Fruit fly (Drosophila melanogaster): ENCODE data around the gene CG12099.

The CG12099 gene

DNA sequence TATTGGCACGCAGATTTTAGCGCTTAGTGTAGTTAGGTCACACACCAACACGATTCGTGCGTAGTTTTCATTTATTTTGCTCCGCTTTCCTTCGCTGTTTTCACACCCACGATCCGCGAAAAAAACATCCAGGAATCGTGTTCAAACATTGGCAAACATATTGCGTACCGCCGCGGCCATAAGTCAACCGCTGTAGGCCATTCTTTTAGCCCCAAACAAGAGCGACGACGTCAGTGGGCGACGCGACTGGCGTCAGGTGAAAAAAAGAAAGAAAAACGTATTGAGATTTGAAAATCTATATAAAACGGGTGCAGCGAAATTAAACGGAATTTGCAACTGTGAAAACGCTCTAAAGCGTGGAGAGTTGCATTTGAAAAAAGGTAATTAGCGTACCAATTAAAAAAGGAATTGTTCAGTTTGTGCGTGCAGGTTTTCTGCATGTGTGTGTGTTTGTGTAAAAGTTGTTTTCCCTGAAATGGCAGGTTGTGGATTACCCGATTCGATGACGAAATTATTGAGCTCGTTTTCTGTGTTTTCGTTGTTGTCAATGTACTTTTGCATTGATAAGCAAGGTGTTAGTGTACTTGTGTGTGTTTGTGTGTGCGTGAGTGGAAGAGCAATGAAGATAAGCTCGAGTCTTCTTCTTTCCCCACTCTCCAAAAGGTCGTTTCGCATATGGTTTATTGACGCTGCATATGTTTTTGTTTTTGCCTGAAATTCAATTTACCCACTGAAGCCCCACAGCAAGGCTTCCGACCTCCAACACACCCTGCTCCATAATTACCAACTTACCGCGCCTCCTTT lies 11.1 kb upstream of the CG12099 start, which contains the start of gene Tmep (continued):
- TF ChIP-seq wek (GFP tag; optimal IDR thresholded peaks at IDR 0.05), result no peak
- no peak for TF ChIP-seq CG4282 (GFP tag; optimal IDR thresholded peaks at IDR 0.05)
- no peak for TF ChIP-seq dati (GFP tag; IDR thresholded peaks at IDR 0.05)
- no peak for TF ChIP-seq twi (tag; optimal IDR thresholded peaks at IDR 0.05)
- TF ChIP-seq cg (GFP tag; optimal IDR thresholded peaks at IDR 0.05), result peak; percentile 76
- TF ChIP-seq D19A (tag; optimal IDR thresholded peaks at IDR 0.05), result no peak
- no peak for TF ChIP-seq grau (tag; optimal IDR thresholded peaks at IDR 0.05)
- peak in 1 of 2 experiments; percentile 3 for TF ChIP-seq Trl (optimal IDR thresholded peaks at IDR 0.05)
- no peak for TF ChIP-seq Trl (GFP tag; optimal IDR thresholded peaks at IDR 0.05)
- peak; percentile 72; the same call in 2 of the 4 replicates for TF ChIP-seq chinmo (GFP tag; IDR thresholded peaks at IDR 0.05; ENCODE audit: partially characterized antibody)
- TF ChIP-seq Opbp (GFP tag; IDR thresholded peaks at IDR 0.05; ENCODE audit: partially characterized antibody), result no peak
- peak; percentile 76 for TF ChIP-seq CG4617 (GFP tag; optimal IDR thresholded peaks at IDR 0.05; ENCODE audit: borderline replicate concordance)
- no peak for TF ChIP-seq CG30431 (GFP tag; optimal IDR thresholded peaks at IDR 0.05)
- TF ChIP-seq CG10321 (GFP tag; IDR thresholded peaks at IDR 0.05), result no peak
- no peak for TF ChIP-seq Antp (GFP tag; optimal IDR thresholded peaks at IDR 0.05)
- no peak for TF ChIP-seq Dll (GFP tag; IDR thresholded peaks at IDR 0.05; ENCODE audit: partially characterized antibody)
- no peak for TF ChIP-seq Dad (GFP tag; optimal IDR thresholded peaks at IDR 0.05)
- no peak for TF ChIP-seq corto (GFP tag; optimal IDR thresholded peaks at IDR 0.05)
- no peak for TF ChIP-seq Bteb2 (GFP tag; optimal IDR thresholded peaks at IDR 0.05)
- TF ChIP-seq Asciz (GFP tag; optimal IDR thresholded peaks at IDR 0.05), result no peak
- TF ChIP-seq CG12659 (GFP tag; optimal IDR thresholded peaks at IDR 0.05), result peak; percentile 4
- TF ChIP-seq CG17912 (GFP tag; optimal IDR thresholded peaks at IDR 0.05), result no peak
- TF ChIP-seq CG11504 (tag; optimal IDR thresholded peaks at IDR 0.05), result no peak
- TF ChIP-seq fd3F (GFP tag; optimal IDR thresholded peaks at IDR 0.05), result no peak
- TF ChIP-seq Dfd (GFP tag; optimal IDR thresholded peaks at IDR 0.05), result no peak
- TF ChIP-seq stc (GFP tag; IDR thresholded peaks at IDR 0.05), result no peak
- TF ChIP-seq Hey (tag; optimal IDR thresholded peaks at IDR 0.05), result no peak
- TF ChIP-seq amos (GFP tag; IDR thresholded peaks at IDR 0.05; ENCODE audit: partially characterized antibody), result peak; percentile 33; the same call in 1 of the 2 replicates
- peak; percentile 14 for TF ChIP-seq BtbVII (GFP tag; optimal IDR thresholded peaks at IDR 0.05)
- TF ChIP-seq toy (GFP tag; IDR thresholded peaks at IDR 0.05), result no peak
- no peak for TF ChIP-seq ro (GFP tag; IDR thresholded peaks at IDR 0.05)
- no peak for TF ChIP-seq sisA (GFP tag; IDR thresholded peaks at IDR 0.05)
- TF ChIP-seq CG17385 (GFP tag; optimal IDR thresholded peaks at IDR 0.05), result peak; percentile 89
- TF ChIP-seq mirr (GFP tag; optimal IDR thresholded peaks at IDR 0.05), result peak; percentile 28
- TF ChIP-seq CG16813 (GFP tag; IDR thresholded peaks at IDR 0.05; ENCODE audit: partially characterized antibody), result 0 out of 3 replicates have a peak, but pooled peaks have one; percentile 15
- TF ChIP-seq CG17829 (tag; optimal IDR thresholded peaks at IDR 0.05), result no peak
- TF ChIP-seq danr (GFP tag; IDR thresholded peaks at IDR 0.05), result no peak
- no peak for TF ChIP-seq luna (GFP tag; optimal IDR thresholded peaks at IDR 0.05)
- TF ChIP-seq H2.0 (GFP tag; IDR thresholded peaks at IDR 0.05), result no peak
- TF ChIP-seq CG7745 (tag; optimal IDR thresholded peaks at IDR 0.05), result no peak
- peak; percentile 53 for TF ChIP-seq CG34376 (GFP tag; optimal IDR thresholded peaks at IDR 0.05)
- TF ChIP-seq Atf-2 (GFP tag; optimal IDR thresholded peaks at IDR 0.05), result no peak
- TF ChIP-seq CG11695 (GFP tag; IDR thresholded peaks at IDR 0.05), result no peak
- TF ChIP-seq Fer1 (GFP tag; optimal IDR thresholded peaks at IDR 0.05), result peak; percentile 17
- TF ChIP-seq Nf-YA (GFP tag; IDR thresholded peaks at IDR 0.05), result no peak
- TF ChIP-seq ERR (GFP tag; optimal IDR thresholded peaks at IDR 0.05), result no peak
- peak; percentile 42 for TF ChIP-seq kni (GFP tag; optimal IDR thresholded peaks at IDR 0.05)
- TF ChIP-seq CG18599 (GFP tag; optimal IDR thresholded peaks at IDR 0.05), result no peak
- no peak for TF ChIP-seq CG6175 (GFP tag; IDR thresholded peaks at IDR 0.05)
